Worm (Caenorhabditis elegans): ENCODE measurements around the gene Y37H2A.10.

- TF ChIP-seq ets-4 (tag; optimal IDR thresholded peaks at IDR 0.05) (no peak), nhr-11 (tag; optimal IDR thresholded peaks at IDR 0.05) (no peak), pag-3 (tag; optimal IDR thresholded peaks at IDR 0.05; ENCODE audit: borderline replicate concordance) (no peak), pha-4 (tag; optimal IDR thresholded peaks at IDR 0.05) (no peak), sox-2 (GFP tag; IDR thresholded peaks at IDR 0.05) (no peak), ceh-34 (tag; optimal IDR thresholded peaks at IDR 0.05) (no peak), ama-1 (optimal IDR thresholded peaks at IDR 0.05) (no peak), ahr-1 (tag; optimal IDR thresholded peaks at IDR 0.05) (no peak), lin-11 (tag; optimal IDR thresholded peaks at IDR 0.05) (no peak), ceh-45 (GFP tag; IDR thresholded peaks at IDR 0.05) (no peak), elt-2 (tag; optimal IDR thresholded peaks at IDR 0.05) (no peak)
Observed at ce11 chrV:18125075-18125474, 13.7 kb upstream of the Y37H2A.10 start, which contains the start of gene fbxa-210.

All from whole organism, late embryonic.